Worm (Caenorhabditis elegans): Measurements from ENCODE around the gene C13G5.2.
A peak's percentile ranks its signal among the peaks of the same experiment; 100 is the strongest.

Gene C13G5.2

DNA sequence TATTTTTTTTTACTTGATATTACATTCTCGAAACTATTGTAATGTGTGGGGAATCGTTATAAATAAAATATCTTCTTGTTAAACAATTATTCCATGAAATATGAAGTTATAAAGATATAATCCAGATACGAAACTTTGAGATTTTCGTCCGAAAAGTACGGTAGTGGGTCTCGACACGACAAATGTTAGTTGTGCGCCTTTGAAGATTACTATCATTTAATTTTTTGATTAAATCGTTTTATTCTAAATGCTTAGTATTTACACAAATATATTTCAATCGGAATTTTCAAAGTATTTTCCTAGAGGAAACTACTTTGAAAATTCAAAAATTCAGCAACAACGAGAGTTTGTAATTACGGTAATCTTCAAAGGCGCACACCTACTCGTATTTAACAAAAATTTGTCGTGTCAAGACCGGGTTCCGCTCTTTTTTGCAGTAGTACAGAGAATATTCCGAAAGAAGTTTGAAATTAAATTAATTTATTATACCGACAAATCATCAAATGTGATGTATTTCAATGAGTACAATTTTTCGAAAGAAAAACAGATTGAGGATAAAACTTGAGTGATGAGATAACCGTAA, 33.9 kb upstream of the C13G5.2 start (continued):
- TF ChIP-seq F10B5.3 (tag; optimal IDR thresholded peaks at IDR 0.05) (no peak), dmd-6 (GFP tag; IDR thresholded peaks at IDR 0.05) (peak; percentile 13; the same call in 1 of the 2 replicates), nhr-111 (GFP tag; optimal IDR thresholded peaks at IDR 0.05) (no peak), saeg-2 (GFP tag; IDR thresholded peaks at IDR 0.05) (no peak), hlh-30 (tag; optimal IDR thresholded peaks at IDR 0.05; ENCODE audit: insufficient read depth) (peak; percentile 16), hmg-1.1 (GFP tag; IDR thresholded peaks at IDR 0.05) (no peak), madf-9 (GFP tag; conservative IDR thresholded peaks at IDR 0.05) (no peak), snpc-4 (tag; optimal IDR thresholded peaks at IDR 0.05) (no peak), ama-1 (optimal IDR thresholded peaks at IDR 0.05) (no peak)

DNA sequence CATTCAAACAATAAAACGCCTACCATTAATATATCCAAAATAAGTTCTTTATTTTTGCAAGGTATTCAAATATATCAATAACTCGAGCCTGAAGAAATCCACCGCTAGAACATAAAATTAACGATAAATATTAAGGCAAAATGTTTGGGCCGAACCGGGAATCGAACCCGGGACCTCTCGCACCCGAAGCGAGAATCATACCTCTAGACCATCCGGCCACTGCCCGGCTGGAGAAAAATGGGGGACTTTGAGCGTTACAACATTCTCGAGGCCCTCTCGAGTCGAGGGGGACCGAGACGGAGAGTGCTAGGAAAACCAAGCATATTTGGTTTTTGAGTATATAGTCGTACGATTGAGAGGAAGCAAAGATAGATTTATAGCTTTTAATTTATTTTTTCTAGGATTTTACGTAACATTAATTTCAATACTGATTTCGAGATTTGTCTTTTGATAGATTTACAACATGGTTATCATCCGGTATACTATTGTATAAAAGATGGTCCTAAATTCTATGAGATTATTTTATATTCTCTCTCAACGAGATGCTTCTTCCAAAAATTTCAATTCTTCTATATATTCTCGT, 32.1 kb upstream of the C13G5.2 start, which contains the start of gene flp-23:
Gene flp-23 (plus strand): TSS at position 533 of the 583 bp plus-strand sequence.
- TF ChIP-seq egl-27 (tag; optimal IDR thresholded peaks at IDR 0.05), result no peak
- TF ChIP-seq vab-7 (GFP tag; IDR thresholded peaks at IDR 0.05), result peak; percentile 67; the same call in 1 of the 2 replicates
- TF ChIP-seq mes-2 (tag; optimal IDR thresholded peaks at IDR 0.05; ENCODE audit: poor library complexity, severe bottlenecking), result peak; percentile 73
- TF ChIP-seq unc-62 (GFP tag; optimal IDR thresholded peaks at IDR 0.05 in 1 of 2), result peak in 1 of 2 experiments; percentile 58
- no peak for TF ChIP-seq unc-62 (tag; optimal IDR thresholded peaks at IDR 0.05)
- TF ChIP-seq dmd-6 (GFP tag; IDR thresholded peaks at IDR 0.05), result peak; percentile 26; the same call in 1 of the 2 replicates
- TF ChIP-seq madf-9 (GFP tag; conservative IDR thresholded peaks at IDR 0.05), result 0 out of 2 replicates have a peak, but pooled peaks have one; percentile 27
- TF ChIP-seq fos-1 (tag; optimal IDR thresholded peaks at IDR 0.05), result no peak
- peak; percentile 2 for TF ChIP-seq dve-1 (tag; optimal IDR thresholded peaks at IDR 0.05; ENCODE audit: insufficient read depth)
- TF ChIP-seq egl-43 (GFP tag; IDR thresholded peaks at IDR 0.05), result no peak; the same call in none of the 2 replicates
- no peak for TF ChIP-seq daf-19 (GFP tag; conservative IDR thresholded peaks at IDR 0.05)
- peak; percentile 35 for TF ChIP-seq rbr-2 (tag; optimal IDR thresholded peaks at IDR 0.05)
- TF ChIP-seq duxl-1 (tag; optimal IDR thresholded peaks at IDR 0.05; ENCODE audit: poor library complexity), result no peak
- peak; percentile 73 for TF ChIP-seq hmg-1.1 (GFP tag; IDR thresholded peaks at IDR 0.05)
- TF ChIP-seq hlh-11 (tag; optimal IDR thresholded peaks at IDR 0.05), result peak; percentile 31
- TF ChIP-seq aha-1 (tag), result peak; percentile 98
- peak; percentile 29 for TF ChIP-seq unc-130 (GFP tag; optimal IDR thresholded peaks at IDR 0.05)
- TF ChIP-seq nhr-11 (tag; optimal IDR thresholded peaks at IDR 0.05), result no peak
- TF ChIP-seq snpc-4 (tag; optimal IDR thresholded peaks at IDR 0.05), result no peak
- TF ChIP-seq lsy-2 (tag; optimal IDR thresholded peaks at IDR 0.05), result peak in 1 of 2 experiments; percentile 50
- no peak for TF ChIP-seq skn-1 (tag; optimal IDR thresholded peaks at IDR 0.05)
- TF ChIP-seq Y5F2A.4 (GFP tag; optimal IDR thresholded peaks at IDR 0.05), result no peak
- TF ChIP-seq lin-15B (tag; optimal IDR thresholded peaks at IDR 0.05), result no peak
- TF ChIP-seq F37D6.2 (tag; optimal IDR thresholded peaks at IDR 0.05), result peak; percentile 18
- no peak for TF ChIP-seq nhr-28 (tag; optimal IDR thresholded peaks at IDR 0.05)
- TF ChIP-seq arid-1 (GFP tag; conservative IDR thresholded peaks at IDR 0.05), result 0 out of 2 replicates have a peak, but pooled peaks have one; percentile 40
- TF ChIP-seq hlh-30 (tag; optimal IDR thresholded peaks at IDR 0.05; ENCODE audit: insufficient read depth), result peak; percentile 40
- TF ChIP-seq unc-39 (tag; optimal IDR thresholded peaks at IDR 0.05), result no peak
- TF ChIP-seq mxl-2 (GFP tag; conservative IDR thresholded peaks at IDR 0.05), result no peak
- TF ChIP-seq nhr-41 (GFP tag; IDR thresholded peaks at IDR 0.05), result no peak
- TF ChIP-seq hif-1 (tag; optimal IDR thresholded peaks at IDR 0.05), result no peak
- TF ChIP-seq pha-4 (GFP tag; IDR thresholded peaks at IDR 0.05), result peak; percentile 52; the same call in 1 of the 2 replicates
- no peak for TF ChIP-seq pha-4 (tag; optimal IDR thresholded peaks at IDR 0.05)
- TF ChIP-seq ceh-32 (tag; optimal IDR thresholded peaks at IDR 0.05; ENCODE audit: poor library complexity), result no peak
- TF ChIP-seq ceh-20 (GFP tag; IDR thresholded peaks at IDR 0.05), result 0 out of 2 replicates have a peak, but pooled peaks have one; percentile 9
- peak; percentile 61 for TF ChIP-seq lin-38 (GFP tag; IDR thresholded peaks at IDR 0.05)
- TF ChIP-seq ZK546.5 (tag; optimal IDR thresholded peaks at IDR 0.05), result no peak
- peak; percentile 44; the same call in 1 of the 2 replicates for TF ChIP-seq tra-1 (GFP tag; IDR thresholded peaks at IDR 0.05)
- TF ChIP-seq nhr-42 (GFP tag; IDR thresholded peaks at IDR 0.05), result no peak
- no peak for TF ChIP-seq daf-8 (GFP tag; IDR thresholded peaks at IDR 0.05)
- peak; percentile 62 for TF ChIP-seq lin-13 (GFP tag; optimal IDR thresholded peaks at IDR 0.05)
- no peak for TF ChIP-seq php-3 (GFP tag; IDR thresholded peaks at IDR 0.05)
- no peak for TF ChIP-seq madf-5 (GFP tag; IDR thresholded peaks at IDR 0.05)
